Worm (Caenorhabditis elegans): ENCODE measurements around the gene rbmx-2.

- TF ChIP-seq egl-27 (tag; optimal IDR thresholded peaks at IDR 0.05) (no peak), blmp-1 (tag; optimal IDR thresholded peaks at IDR 0.05; ENCODE audit: insufficient read depth) (no peak), peb-1 (tag; optimal IDR thresholded peaks at IDR 0.05) (no peak), ztf-11 (tag; optimal IDR thresholded peaks at IDR 0.05) (no peak), Y55F3AM.14 (GFP tag; optimal IDR thresholded peaks at IDR 0.05) (no peak), dmd-4 (tag; optimal IDR thresholded peaks at IDR 0.05) (no peak), fos-1 (tag; optimal IDR thresholded peaks at IDR 0.05) (no peak), nhr-237 (tag; optimal IDR thresholded peaks at IDR 0.05) (no peak), ama-1 (optimal IDR thresholded peaks at IDR 0.05) (no peak), unc-62 (GFP tag; optimal IDR thresholded peaks at IDR 0.05) (no peak), ztf-4 (tag; optimal IDR thresholded peaks at IDR 0.05) (no peak), ceh-82 (tag; optimal IDR thresholded peaks at IDR 0.05) (no peak), lin-11 (tag; optimal IDR thresholded peaks at IDR 0.05) (no peak)
Observed at ce11 chrII:6230116-6230515, 33.4 kb upstream of the rbmx-2 start.

Data from whole organism, L2 larva.